Fruit fly (Drosophila melanogaster) whole organism, adult: ENCODE data around the gene CG33631.

ENCODE experiments used
- CG11617 ChIP-seq: fragments of 200-800 bp; sonication (Bioruptor generic); optimal IDR thresholded peaks from 2 replicates; lab custom pipeline; 2017; ENCODE audit warnings: mild to moderate bottlenecking, missing biosample characterization, missing genetic modification reagents, missing genetic modification characterization
- CG12768 ChIP-seq: fragments of 200-800 bp; sonication (Bioruptor generic); optimal IDR thresholded peaks from 2 replicates; lab custom pipeline; 2017; ENCODE audit warnings: missing biosample characterization, missing genetic modification characterization, mild to moderate bottlenecking, moderate library complexity, missing genetic modification reagents
- CG14711 ChIP-seq: fragments of 200-800 bp; sonication (Bioruptor generic); optimal IDR thresholded peaks from 2 replicates; lab custom pipeline; 2018; ENCODE audit warnings: missing biosample characterization, mild to moderate bottlenecking, missing genetic modification characterization, moderate library complexity
- CG1620 ChIP-seq: fragments of 200-800 bp; sonication (Bioruptor generic); optimal IDR thresholded peaks from 2 replicates; lab custom pipeline; 2016; ENCODE audit warnings: missing biosample characterization, missing genetic modification characterization
- CG33017 ChIP-seq: fragments of 200-800 bp; sonication (Bioruptor generic); optimal IDR thresholded peaks from 2 replicates; lab custom pipeline; 2018; ENCODE audit warnings: missing biosample characterization, mild to moderate bottlenecking, missing genetic modification characterization, moderate library complexity
- CG5204 ChIP-seq: fragments of 200-800 bp; sonication (Bioruptor generic); optimal IDR thresholded peaks from 2 replicates; lab custom pipeline; 2016; ENCODE audit warnings: missing biosample characterization, missing genetic modification characterization
- CG7045 ChIP-seq: fragments of 200-800 bp; sonication (Bioruptor generic); optimal IDR thresholded peaks from 2 replicates; lab custom pipeline; 2017; ENCODE audit warnings: missing biosample characterization, mild to moderate bottlenecking, missing genetic modification characterization
- CG7101 ChIP-seq: fragments of 200-800 bp; sonication (Bioruptor generic); optimal IDR thresholded peaks from 2 replicates; lab custom pipeline; 2018; ENCODE audit warnings: missing biosample characterization, mild to moderate bottlenecking, missing genetic modification characterization, moderate library complexity
- Clk ChIP-seq: fragments of 200-800 bp; sonication (Bioruptor generic); optimal IDR thresholded peaks from 2 replicates; lab custom pipeline; 2017; ENCODE audit warnings: missing biosample characterization, missing genetic modification characterization
- Crg-1 ChIP-seq: fragments of 200-800 bp; sonication (Bioruptor generic); optimal IDR thresholded peaks from 2 replicates; lab custom pipeline; 2016; ENCODE audit warnings: missing biosample characterization, missing genetic modification characterization
- Hr96 ChIP-seq: fragments of 200-800 bp; sonication (Bioruptor generic); optimal IDR thresholded peaks from 2 replicates; lab custom pipeline; 2016; ENCODE audit warnings: missing biosample characterization, missing genetic modification characterization
- Mnt ChIP-seq: fragments of 200-800 bp; sonication (Bioruptor generic); optimal IDR thresholded peaks from 2 replicates; lab custom pipeline; 2016; ENCODE audit warnings: missing biosample characterization, mild to moderate bottlenecking, missing genetic modification characterization
- bab1 ChIP-seq: fragments of 200-800 bp; sonication (Bioruptor generic); optimal IDR thresholded peaks from 3 replicates; lab custom pipeline; 2019; ENCODE audit warnings: missing biosample characterization, mild to moderate bottlenecking, missing genetic modification characterization, moderate library complexity
- cic ChIP-seq: fragments of 200-800 bp; sonication (Bioruptor generic); optimal IDR thresholded peaks from 2 replicates; lab custom pipeline; 2017; ENCODE audit warnings: missing biosample characterization, mild to moderate bottlenecking, missing genetic modification characterization, moderate library complexity
- cnc ChIP-seq, 2 experiments: fragments of >200 bp; optimal IDR thresholded peaks; 2 replicates each; lab custom pipeline; 2017
- kay ChIP-seq: fragments of 200-800 bp; sonication (Bioruptor generic); peaks from one replicate; lab custom pipeline; 2016; ENCODE audit warnings: missing biosample characterization, missing genetic modification characterization, borderline replicate concordance
- ovo ChIP-seq: fragments of 200-800 bp; sonication (Bioruptor generic); optimal IDR thresholded peaks from 2 replicates; lab custom pipeline; 2016; ENCODE audit warnings: missing biosample characterization, missing genetic modification characterization
- pad ChIP-seq: fragments of 200-800 bp; sonication (Bioruptor generic); optimal IDR thresholded peaks from 3 replicates; lab custom pipeline; 2017; ENCODE audit warnings: missing biosample characterization, missing genetic modification characterization, mild to moderate bottlenecking, moderate library complexity, missing genetic modification reagents
- tj ChIP-seq: fragments of 200-800 bp; sonication (Bioruptor generic); optimal IDR thresholded peaks from 3 replicates; lab custom pipeline; 2017; ENCODE audit warnings: missing biosample characterization, mild to moderate bottlenecking, missing genetic modification characterization, moderate library complexity
- toe ChIP-seq: fragments of 200-800 bp; sonication (Bioruptor generic); optimal IDR thresholded peaks from 2 replicates; lab custom pipeline; 2016; ENCODE audit warnings: missing biosample characterization, missing genetic modification characterization

Gene CG33631

DNA sequence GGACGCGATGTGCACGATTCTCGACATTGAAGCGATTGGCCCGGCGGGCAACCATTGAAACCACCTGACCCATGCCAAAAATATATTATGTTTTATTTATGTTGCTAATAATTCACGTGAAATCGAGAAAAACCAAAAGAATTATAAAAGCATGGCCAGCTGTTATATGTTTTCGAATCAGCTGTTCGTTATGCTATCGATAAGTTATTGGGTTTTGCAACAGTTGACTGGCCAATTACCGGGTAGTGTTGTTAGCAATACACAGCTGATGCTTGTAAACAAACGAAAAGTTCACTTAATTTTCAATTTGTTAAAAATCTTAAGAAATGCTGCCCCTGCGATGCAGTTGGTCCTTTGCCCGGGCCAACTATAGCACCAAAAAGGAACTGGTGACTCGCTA is 18.5 kb upstream of the CG33631 start, which contains the start of the genes CG11722 and mtTFB2:
Gene CG11722 (minus strand): TSS at position 200 of the 400 bp plus-strand sequence.
Gene mtTFB2 (plus strand): TSS at position 232 of the 400 bp plus-strand sequence.
- TF ChIP-seq ovo (GFP tag; lab: Kevin White, UChicago) (no peak), cnc (optimal IDR thresholded peaks at IDR 0.05; lab: Kevin White, UChicago) (no peak), Clk (no peak), cic (peak; percentile 9), CG5204 (no peak), CG14711 (tag; lab: Kevin White, UChicago) (peak; percentile 9), Hr96 (GFP tag; lab: Kevin White, UChicago) (no peak), CG1620 (GFP tag; lab: Kevin White, UChicago) (no peak), tj (no peak), pad (GFP tag; lab: Kevin White, UChicago) (peak; percentile 21), CG7045 (GFP tag; lab: Kevin White, UChicago) (no peak), CG7101 (tag; lab: Kevin White, UChicago) (peak; percentile 29), Mnt (peak; percentile 2), kay (GFP tag; lab: Kevin White, UChicago) (no peak), CG11617 (GFP tag; lab: Kevin White, UChicago) (peak; percentile 36), toe (GFP tag; lab: Kevin White, UChicago) (no peak), CG33017 (tag; lab: Kevin White, UChicago) (peak; percentile 34), bab1 (GFP tag; lab: Kevin White, UChicago) (peak; percentile 68), Crg-1 (GFP tag; lab: Kevin White, UChicago) (no peak), CG12768 (peak; percentile 39)

DNA sequence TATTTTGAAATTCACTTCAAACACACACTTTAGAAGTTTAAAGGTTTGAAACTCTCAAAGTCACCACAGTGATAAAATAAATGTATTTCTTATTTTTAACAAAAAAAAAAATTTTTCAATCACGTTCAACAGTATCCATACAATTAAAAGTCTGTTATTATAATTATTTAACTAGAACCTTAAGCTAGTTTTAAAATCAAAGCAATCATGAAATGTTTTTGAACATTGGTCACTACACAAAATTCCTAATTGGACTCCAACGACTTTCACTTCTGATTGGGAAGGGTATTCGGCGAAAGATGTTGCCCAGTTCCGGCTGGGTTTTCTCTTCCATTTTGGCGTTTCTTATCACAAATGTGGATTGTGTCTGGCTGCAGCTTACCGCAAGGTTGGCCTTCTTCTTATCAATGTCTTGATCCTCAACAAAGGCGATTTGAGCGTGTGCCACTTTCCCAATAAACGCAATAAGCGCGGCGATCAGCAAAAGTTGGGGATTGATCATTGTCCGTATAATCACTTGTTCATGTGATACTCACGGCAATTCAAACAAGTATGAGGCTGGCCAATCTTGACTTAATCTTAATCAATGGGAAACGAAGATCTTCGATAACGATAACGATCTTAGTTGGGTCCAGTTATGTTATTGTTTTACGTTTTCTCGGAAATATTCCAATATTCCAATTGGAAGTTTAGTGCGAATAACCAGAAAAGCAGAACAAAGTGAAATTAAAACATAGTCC is 15.6 kb upstream of the CG33631 start:
- TF ChIP-seq cic, result no peak
- TF ChIP-seq CG7101 (tag; lab: Kevin White, UChicago), result peak; percentile 38
- no peak for TF ChIP-seq tj
- no peak for TF ChIP-seq toe (GFP tag; lab: Kevin White, UChicago)
- TF ChIP-seq CG11617 (GFP tag; lab: Kevin White, UChicago), result peak; percentile 56
- no peak for TF ChIP-seq CG33017 (tag; lab: Kevin White, UChicago)
- TF ChIP-seq CG14711 (tag; lab: Kevin White, UChicago), result no peak
- no peak for TF ChIP-seq Crg-1 (GFP tag; lab: Kevin White, UChicago)
- TF ChIP-seq ovo (GFP tag; lab: Kevin White, UChicago), result no peak
- no peak for TF ChIP-seq CG7045 (GFP tag; lab: Kevin White, UChicago)
- no peak for TF ChIP-seq Hr96 (GFP tag; lab: Kevin White, UChicago)
- TF ChIP-seq cnc (optimal IDR thresholded peaks at IDR 0.05; lab: Kevin White, UChicago), result no peak
- TF ChIP-seq CG1620 (GFP tag; lab: Kevin White, UChicago), result no peak
- no peak for TF ChIP-seq CG5204
- TF ChIP-seq CG12768, result peak; percentile 9
- TF ChIP-seq Mnt, result peak; percentile 4
- no peak for TF ChIP-seq kay (GFP tag; lab: Kevin White, UChicago)
- TF ChIP-seq bab1 (GFP tag; lab: Kevin White, UChicago), result peak; percentile 10
- TF ChIP-seq pad (GFP tag; lab: Kevin White, UChicago), result peak; percentile 5
- no peak for TF ChIP-seq Clk

DNA sequence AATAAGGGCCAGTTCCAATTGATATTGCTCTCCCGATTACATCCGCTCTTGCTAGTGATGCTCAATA is 15.2 kb upstream of the CG33631 start, which contains the start of gene CG12811:
Gene CG12811 (minus strand): TSS at position 23 of the 67 bp plus-strand sequence.
- TF ChIP-seq kay (GFP tag; lab: Kevin White, UChicago) (no peak), CG7045 (GFP tag; lab: Kevin White, UChicago) (no peak), cic (no peak), Mnt (no peak), tj (no peak), bab1 (GFP tag; lab: Kevin White, UChicago) (no peak), CG12768 (no peak), ovo (GFP tag; lab: Kevin White, UChicago) (no peak), CG1620 (GFP tag; lab: Kevin White, UChicago) (no peak), toe (GFP tag; lab: Kevin White, UChicago) (no peak), Clk (no peak), CG14711 (tag; lab: Kevin White, UChicago) (no peak), CG11617 (GFP tag; lab: Kevin White, UChicago) (no peak), CG7101 (tag; lab: Kevin White, UChicago) (no peak), Crg-1 (GFP tag; lab: Kevin White, UChicago) (no peak), CG5204 (no peak), pad (GFP tag; lab: Kevin White, UChicago) (no peak)

- TF ChIP-seq CG7101 (tag; lab: Kevin White, UChicago) (no peak), CG33017 (tag; lab: Kevin White, UChicago) (no peak), CG1620 (GFP tag; lab: Kevin White, UChicago) (peak; percentile 45), CG11617 (GFP tag; lab: Kevin White, UChicago) (peak; percentile 20), CG12768 (peak; percentile 10), kay (GFP tag; lab: Kevin White, UChicago) (no peak), bab1 (GFP tag; lab: Kevin White, UChicago) (peak; percentile 28), cnc (optimal IDR thresholded peaks at IDR 0.05; lab: Kevin White, UChicago) (no peak), Mnt (peak; percentile 23), tj (no peak), CG7045 (GFP tag; lab: Kevin White, UChicago) (no peak), Hr96 (GFP tag; lab: Kevin White, UChicago) (no peak), CG5204 (no peak), ovo (GFP tag; lab: Kevin White, UChicago) (peak; percentile 7), Crg-1 (GFP tag; lab: Kevin White, UChicago) (peak; percentile 35), CG14711 (tag; lab: Kevin White, UChicago) (no peak), cic (no peak), toe (GFP tag; lab: Kevin White, UChicago) (no peak), Clk (no peak), pad (GFP tag; lab: Kevin White, UChicago) (no peak)
These were observed 14.8 kb upstream of the CG33631 start, which contains the start of gene ohgt for dm6 chr3R:10048842-10049527. Gene ohgt, plus strand, starts transcription at chr3R:10049199.
